Fruit fly (Drosophila melanogaster): ENCODE data around the gene CG43675.

CG43675 gene

dm6 chr3R:9394385-9395042 lies 39.2 kb downstream of the CG43675 start, which contains the start of gene FER:
FER (minus strand) TSS chr3R:9394546.
- TF ChIP-seq CG34367 (tag; optimal IDR thresholded peaks at IDR 0.05) (peak; percentile 2), CG15710 (tag; optimal IDR thresholded peaks at IDR 0.05) (peak; percentile 11), CG12605 (GFP tag; IDR thresholded peaks at IDR 0.05) (peak; percentile 69), CG8301 (tag; optimal IDR thresholded peaks at IDR 0.05) (no peak), D1 (tag; optimal IDR thresholded peaks at IDR 0.05) (no peak), CG13204 (GFP tag; optimal IDR thresholded peaks at IDR 0.05) (peak; percentile 31), gl (tag; optimal IDR thresholded peaks at IDR 0.05) (peak; percentile 17), CG9948 (tag; optimal IDR thresholded peaks at IDR 0.05) (no peak), CG4496 (GFP tag; IDR thresholded peaks at IDR 0.05) (peak; percentile 78; the same call in 2 of the 3 replicates), EcR (GFP tag; optimal IDR thresholded peaks at IDR 0.05) (peak; percentile 41), Pif1B (GFP tag; optimal IDR thresholded peaks at IDR 0.05) (peak; percentile 70), fd96Ca (GFP tag; IDR thresholded peaks at IDR 0.05) (peak; percentile 37; the same call in 1 of the 3 replicates), Snoo (tag; optimal IDR thresholded peaks at IDR 0.05) (no peak), CG17806 (tag; optimal IDR thresholded peaks at IDR 0.05) (peak; percentile 22), Ets98B (GFP tag; IDR thresholded peaks at IDR 0.05) (peak; percentile 47; the same call in 1 of the 2 replicates), CG10348 (GFP tag; IDR thresholded peaks at IDR 0.05) (no peak), CG32121 (GFP tag; IDR thresholded peaks at IDR 0.05) (peak; percentile 52), Pif1A (GFP tag; optimal IDR thresholded peaks at IDR 0.05) (peak; percentile 47), rn (GFP tag; IDR thresholded peaks at IDR 0.05) (no peak)

dm6 chr3R:9395998-9396397 lies 40.7 kb downstream of the CG43675 start:
- TF ChIP-seq gl (tag; optimal IDR thresholded peaks at IDR 0.05) = no peak
- no peak for TF ChIP-seq CG14655 (GFP tag; optimal IDR thresholded peaks at IDR 0.05)
- no peak for TF ChIP-seq CG13204 (GFP tag; optimal IDR thresholded peaks at IDR 0.05)
- no peak for TF ChIP-seq Pif1B (GFP tag; optimal IDR thresholded peaks at IDR 0.05)
- TF ChIP-seq Ets98B (GFP tag; IDR thresholded peaks at IDR 0.05) = no peak
- TF ChIP-seq Pif1A (GFP tag; optimal IDR thresholded peaks at IDR 0.05) = no peak
- TF ChIP-seq CG8159 (tag; optimal IDR thresholded peaks at IDR 0.05) = no peak
- TF ChIP-seq rn (GFP tag; IDR thresholded peaks at IDR 0.05) = no peak
- no peak for TF ChIP-seq CG15710 (tag; optimal IDR thresholded peaks at IDR 0.05)
- TF ChIP-seq CG32121 (GFP tag; IDR thresholded peaks at IDR 0.05) = no peak
- no peak for TF ChIP-seq CG17806 (tag; optimal IDR thresholded peaks at IDR 0.05)
- no peak for TF ChIP-seq D1 (tag; optimal IDR thresholded peaks at IDR 0.05)
- TF ChIP-seq CG12605 (GFP tag; IDR thresholded peaks at IDR 0.05) = no peak
- TF ChIP-seq Snoo (tag; optimal IDR thresholded peaks at IDR 0.05) = no peak
- TF ChIP-seq CG8301 (tag; optimal IDR thresholded peaks at IDR 0.05) = no peak
- TF ChIP-seq CG9948 (tag; optimal IDR thresholded peaks at IDR 0.05) = no peak
- TF ChIP-seq CG4496 (GFP tag; IDR thresholded peaks at IDR 0.05) = no peak

- TF ChIP-seq CG8301 (tag; optimal IDR thresholded peaks at IDR 0.05) (no peak), CG12605 (GFP tag; IDR thresholded peaks at IDR 0.05) (no peak), CG4496 (GFP tag; IDR thresholded peaks at IDR 0.05) (no peak), CG32121 (GFP tag; IDR thresholded peaks at IDR 0.05) (no peak), CG14655 (GFP tag; optimal IDR thresholded peaks at IDR 0.05) (no peak), CG17806 (tag; optimal IDR thresholded peaks at IDR 0.05) (no peak), CG15710 (tag; optimal IDR thresholded peaks at IDR 0.05) (no peak), rn (GFP tag; IDR thresholded peaks at IDR 0.05) (no peak), fd96Ca (GFP tag; IDR thresholded peaks at IDR 0.05) (no peak), CG34367 (tag; optimal IDR thresholded peaks at IDR 0.05) (no peak), D1 (tag; optimal IDR thresholded peaks at IDR 0.05) (no peak)
These were observed 42.6 kb downstream of the CG43675 start, which contains the start of gene Or85f for dm6 chr3R:9397890-9398289. Or85f (plus strand) TSS chr3R:9398190.

- TF ChIP-seq CG15710 (tag; optimal IDR thresholded peaks at IDR 0.05) (no peak), gl (tag; optimal IDR thresholded peaks at IDR 0.05) (no peak), CG12605 (GFP tag; IDR thresholded peaks at IDR 0.05) (no peak), EcR (GFP tag; optimal IDR thresholded peaks at IDR 0.05) (no peak), CG14655 (GFP tag; optimal IDR thresholded peaks at IDR 0.05) (no peak), CG8301 (tag; optimal IDR thresholded peaks at IDR 0.05) (no peak), Ets98B (GFP tag; IDR thresholded peaks at IDR 0.05) (no peak), rn (GFP tag; IDR thresholded peaks at IDR 0.05) (no peak), Snoo (tag; optimal IDR thresholded peaks at IDR 0.05) (no peak), D1 (tag; optimal IDR thresholded peaks at IDR 0.05) (no peak), CG13204 (GFP tag; optimal IDR thresholded peaks at IDR 0.05) (no peak)
These were observed 43.8 kb downstream of the CG43675 start for dm6 chr3R:9399074-9399473.

dm6 chr3R:9399951-9400392 lies 44.7 kb downstream of the CG43675 start, which contains the start of gene CG34117:
CG34117 (minus strand) TSS chr3R:9400053.
- TF ChIP-seq CG10348 (GFP tag; IDR thresholded peaks at IDR 0.05) (no peak), rn (GFP tag; IDR thresholded peaks at IDR 0.05) (no peak), CG14655 (GFP tag; optimal IDR thresholded peaks at IDR 0.05) (peak; percentile 56), D1 (tag; optimal IDR thresholded peaks at IDR 0.05) (no peak), CG9948 (tag; optimal IDR thresholded peaks at IDR 0.05) (peak; percentile 58), CG17806 (tag; optimal IDR thresholded peaks at IDR 0.05) (peak; percentile 71), CG34367 (tag; optimal IDR thresholded peaks at IDR 0.05) (peak; percentile 54), CG4496 (GFP tag; IDR thresholded peaks at IDR 0.05) (peak; percentile 80), CG15710 (tag; optimal IDR thresholded peaks at IDR 0.05) (peak; percentile 63), EcR (GFP tag; optimal IDR thresholded peaks at IDR 0.05) (no peak), CG32121 (GFP tag; IDR thresholded peaks at IDR 0.05) (peak; percentile 77), Pif1B (GFP tag; optimal IDR thresholded peaks at IDR 0.05) (peak; percentile 24), CG12605 (GFP tag; IDR thresholded peaks at IDR 0.05) (peak; percentile 55), Pif1A (GFP tag; optimal IDR thresholded peaks at IDR 0.05) (peak; percentile 69), gl (tag; optimal IDR thresholded peaks at IDR 0.05) (peak; percentile 10), Snoo (tag; optimal IDR thresholded peaks at IDR 0.05) (peak; percentile 66), Ets98B (GFP tag; IDR thresholded peaks at IDR 0.05) (peak; percentile 79), CG13204 (GFP tag; optimal IDR thresholded peaks at IDR 0.05) (no peak), CG8159 (tag; optimal IDR thresholded peaks at IDR 0.05) (peak; percentile 71), fd96Ca (GFP tag; IDR thresholded peaks at IDR 0.05) (no peak), CG8301 (tag; optimal IDR thresholded peaks at IDR 0.05) (peak; percentile 51)

Measured in whole organism, pupa.